Worm (Caenorhabditis elegans) whole organism, late embryonic: Measurements from ENCODE around the gene fbxb-108.

ENCODE experiments used
- ceh-30 ChIP-seq: fragments of 150-350 bp; optimal IDR thresholded peaks from 2 replicates; lab custom pipeline; 2014; ENCODE audit warnings: missing biosample characterization, missing genetic modification characterization
- dve-1 ChIP-seq: sonication (generic microtip); optimal IDR thresholded peaks from 2 replicates; lab custom pipeline; 2017; ENCODE audit warnings: antibody characterized with exemption, mild to moderate bottlenecking, missing genetic modification characterization, missing compliant biosample characterization

ce11 chrII:2779253-2779652, 14.5 kb downstream of the fbxb-108 start, which contains the start of gene F08D12.3:
- TF ChIP-seq dve-1 (tag; lab: Kevin White, UChicago): no peak
- no peak for TF ChIP-seq ceh-30 (tag; lab: Kevin White, UChicago)
